Worm (Caenorhabditis elegans) whole organism, late embryonic: Measurements from ENCODE around the gene srw-73.

Experiments
- ama-1 ChIP-seq: fragments of 150-350 bp; optimal IDR thresholded peaks from 2 replicates; lab custom pipeline; 2014
- ceh-14 ChIP-seq: sonication (generic microtip); optimal IDR thresholded peaks from 2 replicates; lab custom pipeline; 2016; ENCODE audit warnings: missing genotype, missing genetic modification characterization, missing compliant biosample characterization
- ceh-30 ChIP-seq: fragments of 150-350 bp; optimal IDR thresholded peaks from 2 replicates; lab custom pipeline; 2014; ENCODE audit warnings: missing biosample characterization, missing genetic modification characterization
- ceh-45 ChIP-seq: fragments of 200-800 bp; sonication (Bioruptor generic); IDR thresholded peaks from 2 replicates; pipeline ENCODE4 v1.3.6; 2022; ENCODE audit warnings: missing genetic modification reagents, missing genetic modification characterization, missing compliant biosample characterization
- ets-4 ChIP-seq: sonication (generic microtip); optimal IDR thresholded peaks from 2 replicates; lab custom pipeline; 2016; ENCODE audit warnings: missing genetic modification characterization, missing compliant biosample characterization
- fax-1 ChIP-seq: sonication (generic microtip); optimal IDR thresholded peaks from 2 replicates; lab custom pipeline; 2016; ENCODE audit warnings: missing genotype, missing genetic modification characterization, missing compliant biosample characterization
- fkh-10 ChIP-seq: fragments of 150-350 bp; optimal IDR thresholded peaks from 2 replicates; lab custom pipeline; 2014; ENCODE audit warnings: missing biosample characterization, missing genetic modification reagents, missing genetic modification characterization
- hlh-30 ChIP-seq: sonication (generic microtip); optimal IDR thresholded peaks from 2 replicates; lab custom pipeline; 2017; ENCODE audit warnings: antibody characterized with exemption, missing genetic modification characterization, missing compliant biosample characterization; ENCODE audit not compliant: insufficient read depth
- madf-2 ChIP-seq: sonication (generic microtip); optimal IDR thresholded peaks from 2 replicates; lab custom pipeline; 2017; ENCODE audit warnings: missing genetic modification characterization, missing compliant biosample characterization
- mec-3 ChIP-seq: sonication (generic microtip); optimal IDR thresholded peaks from 2 replicates; lab custom pipeline; 2016; ENCODE audit warnings: borderline replicate concordance, missing genetic modification characterization, missing compliant biosample characterization
- nhr-11 ChIP-seq: fragments of 150-350 bp; optimal IDR thresholded peaks from 2 replicates; lab custom pipeline; 2014; ENCODE audit warnings: missing biosample characterization, missing genetic modification characterization
- pha-4 ChIP-seq: fragments of 150-350 bp; optimal IDR thresholded peaks from 2 replicates; lab custom pipeline; 2018; ENCODE audit warnings: missing biosample characterization, missing genetic modification reagents, missing genetic modification characterization
- tbx-2 ChIP-seq: sonication (generic microtip); optimal IDR thresholded peaks from 2 replicates; lab custom pipeline; 2016; ENCODE audit warnings: missing genetic modification characterization, missing compliant biosample characterization
- unc-3 ChIP-seq, 2 experiments: fragments of 200-800 bp in 1 of 2; sonication (Bioruptor generic) in 1 of 2; sonication (generic microtip) in 1 of 2; conservative IDR thresholded peaks in 1 of 2; optimal IDR thresholded peaks in 1 of 2; 2 replicates each; pipeline versions ENCODE4 v1.3.6 to Lab custom; 2016 to 2022; ENCODE audit warnings: missing compliant biosample characterization in 2 of 2, missing genetic modification characterization in 2 of 2, missing genetic modification reagents in 1 of 2

ce11 chrV:16540657-16541056 is 47.7 kb downstream of the srw-73 start:
- TF ChIP-seq ceh-45 (GFP tag; lab: Robert Waterston, UW) (no peak), pha-4 (tag; lab: Kevin White, UChicago) (no peak), fkh-10 (GFP tag; lab: Kevin White, UChicago) (no peak), hlh-30 (tag; lab: Kevin White, UChicago) (no peak), madf-2 (tag; lab: Kevin White, UChicago) (no peak), ceh-30 (tag; lab: Kevin White, UChicago) (no peak), mec-3 (no peak), tbx-2 (tag; lab: Kevin White, UChicago) (no peak), ceh-14 (tag; lab: Kevin White, UChicago) (no peak), ama-1 (no peak), nhr-11 (no peak), fax-1 (no peak), ets-4 (tag; lab: Kevin White, UChicago) (no peak), unc-3 (GFP tag; conservative IDR thresholded peaks at IDR 0.05; lab: Robert Waterston, UW) (no peak), unc-3 (tag; optimal IDR thresholded peaks at IDR 0.05; lab: Kevin White, UChicago) (no peak)
